Worm (Caenorhabditis elegans): ENCODE data around the gene srd-55.

ce11 chrII:7405262-7405661, 3.0 kb upstream of the srd-55 start:
- no peak for TF ChIP-seq elt-1 (tag; optimal IDR thresholded peaks at IDR 0.05)
- no peak for TF ChIP-seq ceh-9 (tag; optimal IDR thresholded peaks at IDR 0.05)
- TF ChIP-seq ceh-16 (tag; optimal IDR thresholded peaks at IDR 0.05): no peak
- TF ChIP-seq ztf-11 (tag; optimal IDR thresholded peaks at IDR 0.05): no peak
- no peak for TF ChIP-seq nfya-1 (tag; optimal IDR thresholded peaks at IDR 0.05; ENCODE audit: insufficient read depth)

All from whole organism, L3 larva.